Worm (Caenorhabditis elegans) whole organism, L2 larva: ENCODE data around the gene VM106R.1.

Experiments used
- C34F6.9 ChIP-seq: fragments of 150-350 bp; optimal IDR thresholded peaks from 2 replicates; lab custom pipeline; 2014; ENCODE audit warnings: missing biosample characterization, missing genetic modification characterization
- R02D3.7 ChIP-seq: fragments of 150-350 bp; optimal IDR thresholded peaks from 2 replicates; lab custom pipeline; 2014; ENCODE audit warnings: missing biosample characterization, missing genetic modification characterization
- aly-2 ChIP-seq: fragments of 150-350 bp; optimal IDR thresholded peaks from 2 replicates; lab custom pipeline; 2014; ENCODE audit warnings: missing biosample characterization, missing genetic modification characterization
- lin-39 ChIP-seq: fragments of 150-350 bp; optimal IDR thresholded peaks from 2 replicates; lab custom pipeline; 2014; ENCODE audit warnings: missing biosample characterization, missing genetic modification reagents, missing genetic modification characterization
- nhr-10 ChIP-seq: sonication (generic microtip); optimal IDR thresholded peaks from 2 replicates; lab custom pipeline; 2017; ENCODE audit warnings: missing biosample characterization, missing genetic modification characterization
- sem-4 ChIP-seq: fragments of 150-350 bp; optimal IDR thresholded peaks from 2 replicates; lab custom pipeline; 2014; ENCODE audit warnings: missing biosample characterization, missing genetic modification reagents, missing genetic modification characterization
- snpc-4 ChIP-seq: fragments of 150-350 bp; optimal IDR thresholded peaks from 2 replicates; lab custom pipeline; 2014; ENCODE audit warnings: missing biosample characterization, missing genetic modification characterization
- unc-39 ChIP-seq: fragments of 150-350 bp; optimal IDR thresholded peaks from 2 replicates; lab custom pipeline; 2014; ENCODE audit warnings: missing biosample characterization, missing genetic modification characterization
- ztf-11 ChIP-seq: sonication (generic microtip); optimal IDR thresholded peaks from 2 replicates; lab custom pipeline; 2017; ENCODE audit warnings: missing biosample characterization, missing genetic modification characterization

DNA sequence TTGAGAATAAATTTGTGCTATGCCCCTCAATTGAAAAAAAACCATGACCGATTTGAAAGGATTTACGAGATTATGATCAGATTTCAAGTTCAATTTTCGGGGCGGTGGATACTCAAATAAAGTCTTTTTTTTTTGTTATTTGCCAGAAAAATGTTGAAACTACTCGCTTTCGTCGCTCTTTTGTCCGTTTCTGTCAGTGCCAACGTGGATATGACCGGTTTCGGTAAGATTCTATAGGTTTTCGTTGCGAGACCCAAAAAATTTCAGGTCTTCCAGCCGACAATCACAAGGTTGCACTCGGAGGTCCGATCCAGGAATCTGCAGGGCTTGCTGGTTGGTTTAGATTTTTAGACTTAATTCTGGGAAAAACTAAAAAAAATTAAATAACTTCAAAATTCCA, 41.7 kb downstream of the VM106R.1 start, which contains the start of gene tag-209:
- TF ChIP-seq sem-4 (tag; lab: Kevin White, UChicago) = no peak
- no peak for TF ChIP-seq nhr-10 (tag; lab: Kevin White, UChicago)
- TF ChIP-seq aly-2 (tag; lab: Kevin White, UChicago) = no peak
- TF ChIP-seq snpc-4 (tag; lab: Kevin White, UChicago) = no peak
- TF ChIP-seq C34F6.9 = no peak
- TF ChIP-seq unc-39 (tag; lab: Kevin White, UChicago) = no peak
- no peak for TF ChIP-seq ztf-11 (tag; lab: Kevin White, UChicago)
- TF ChIP-seq R02D3.7 (tag; lab: Kevin White, UChicago) = no peak
- no peak for TF ChIP-seq lin-39 (tag; lab: Kevin White, UChicago)
